Worm (Caenorhabditis elegans) whole organism, early embryonic: Measurements from ENCODE around the gene C24G6.8.

ENCODE experiments used
- aly-1 ChIP-seq: sonication (generic microtip); optimal IDR thresholded peaks from 2 replicates; lab custom pipeline; 2016; ENCODE audit warnings: missing genetic modification characterization, missing compliant biosample characterization
- ama-1 ChIP-seq: fragments of 150-350 bp; optimal IDR thresholded peaks from 2 replicates; lab custom pipeline; 2014
- ceh-13 ChIP-seq: fragments of 200-800 bp; sonication (Bioruptor generic); optimal IDR thresholded peaks from 2 replicates; lab custom pipeline; 2018; ENCODE audit warnings: mild to moderate bottlenecking, missing genetic modification characterization, missing compliant biosample characterization
- ceh-36 ChIP-seq: sonication (generic microtip); optimal IDR thresholded peaks from 2 replicates; lab custom pipeline; 2016; ENCODE audit warnings: missing genetic modification characterization, inconsistent platforms, missing compliant biosample characterization
- hnd-1 ChIP-seq: sonication (generic microtip); optimal IDR thresholded peaks from 2 replicates; lab custom pipeline; 2016; ENCODE audit warnings: missing genetic modification characterization, missing compliant biosample characterization

ce11 chrV:5584833-5585232, 49.2 kb upstream of the C24G6.8 start, which contains the start of gene CD4.11:
- TF ChIP-seq hnd-1 (tag; lab: Kevin White, UChicago) (no peak), ama-1 (lab: Kevin White, UChicago) (no peak), ceh-13 (GFP tag; lab: Kevin White, UChicago) (no peak), ceh-36 (no peak), aly-1 (no peak)
